Fruit fly (Drosophila melanogaster) whole organism, embryonic: ENCODE data around the gene E2f2.

Experiments used
- CG10267 ChIP-seq: fragments of 200-800 bp; sonication (Bioruptor generic); optimal IDR thresholded peaks from 2 replicates; lab custom pipeline; 2018; ENCODE audit warnings: missing biosample characterization, mild to moderate bottlenecking, missing genetic modification characterization, moderate library complexity
- CG15011 ChIP-seq: fragments of 200-800 bp; sonication (Bioruptor generic); optimal IDR thresholded peaks from 3 replicates; lab custom pipeline; 2018; ENCODE audit warnings: missing biosample characterization, mild to moderate bottlenecking, missing genetic modification characterization
- CG15601 ChIP-seq: fragments of 200-800 bp; sonication (Bioruptor generic); optimal IDR thresholded peaks from 3 replicates; lab custom pipeline; 2019; ENCODE audit warnings: missing biosample characterization, mild to moderate bottlenecking, missing genetic modification characterization, moderate library complexity
- CG1602 ChIP-seq: fragments of 200-800 bp; sonication (Bioruptor generic); optimal IDR thresholded peaks from 3 replicates; lab custom pipeline; 2016; ENCODE audit warnings: missing biosample characterization, missing genetic modification characterization
- CG17328 ChIP-seq: fragments of 200-800 bp; sonication (Bioruptor generic); IDR thresholded peaks from 2 replicates; pipeline ENCODE4 v1.3.6; 2022; ENCODE audit warnings: missing biosample characterization, missing genetic modification characterization
- CG17385 ChIP-seq: fragments of 200-800 bp; sonication (Bioruptor generic); optimal IDR thresholded peaks from 3 replicates; lab custom pipeline; 2018; ENCODE audit warnings: missing biosample characterization, mild to moderate bottlenecking, missing genetic modification characterization
- CG18262 ChIP-seq: fragments of 200-800 bp; optimal IDR thresholded peaks from 3 replicates; lab custom pipeline; 2019; ENCODE audit warnings: missing biosample characterization, mild to moderate bottlenecking, missing genetic modification characterization, moderate library complexity
- CG30403 ChIP-seq: fragments of 200-800 bp; sonication (Bioruptor generic); optimal IDR thresholded peaks from 3 replicates; lab custom pipeline; 2016; ENCODE audit warnings: missing biosample characterization, missing genetic modification characterization
- CG3281 ChIP-seq: fragments of 200-800 bp; sonication (Bioruptor generic); optimal IDR thresholded peaks from 3 replicates; lab custom pipeline; 2017; ENCODE audit warnings: missing biosample characterization, mild to moderate bottlenecking, missing genetic modification characterization
- CG34422 ChIP-seq: fragments of 200-800 bp; sonication (Bioruptor generic); IDR thresholded peaks from 3 replicates; pipeline ENCODE4 v1.3.6; 2022; ENCODE audit warnings: missing biosample characterization, missing genetic modification characterization
- CG43689 ChIP-seq: fragments of 200-800 bp; sonication (Bioruptor generic); IDR thresholded peaks from 2 replicates; pipeline ENCODE4 v1.3.6; 2022; ENCODE audit warnings: missing biosample characterization, missing genetic modification characterization
- CG8089 ChIP-seq: fragments of 200-800 bp; sonication (Bioruptor generic); optimal IDR thresholded peaks from 3 replicates; lab custom pipeline; 2016; ENCODE audit warnings: missing biosample characterization, missing genetic modification characterization
- CG9727 ChIP-seq: fragments of 200-800 bp; sonication (Bioruptor generic); optimal IDR thresholded peaks from 3 replicates; lab custom pipeline; 2017; ENCODE audit warnings: missing biosample characterization, mild to moderate bottlenecking, missing genetic modification characterization
- Chrac-16 ChIP-seq: fragments of 200-800 bp; sonication (Bioruptor generic); optimal IDR thresholded peaks from 3 replicates; lab custom pipeline; 2016; ENCODE audit warnings: missing biosample characterization, missing genetic modification characterization
- D ChIP-seq, 2 experiments: fragments of 200-800 bp in 1 of 2; fragments of >200 bp in 1 of 2; sonication (Bioruptor generic) in 1 of 2; optimal IDR thresholded peaks; 2 replicates in 1 of 2; 3 replicates in 1 of 2; lab custom pipeline; 2017; ENCODE audit warnings: mild to moderate bottlenecking in 1 of 2, missing biosample characterization in 1 of 2, missing genetic modification characterization in 1 of 2, missing genetic modification reagents in 1 of 2
- D19A ChIP-seq: fragments of 200-800 bp; optimal IDR thresholded peaks from 3 replicates; lab custom pipeline; 2019; ENCODE audit warnings: missing biosample characterization, mild to moderate bottlenecking, missing genetic modification characterization, moderate library complexity
- Dip2 ChIP-seq: fragments of 200-800 bp; sonication (Bioruptor generic); IDR thresholded peaks from 2 replicates; pipeline ENCODE4 v1.3.6; 2022; ENCODE audit warnings: missing biosample characterization, missing genetic modification characterization
- E2f1 ChIP-seq: fragments of 200-800 bp; sonication (Bioruptor generic); IDR thresholded peaks from 2 replicates; pipeline ENCODE4 v1.3.6; 2022; ENCODE audit warnings: missing biosample characterization, missing genetic modification characterization
- Fer1 ChIP-seq: fragments of 200-800 bp; sonication (Bioruptor generic); optimal IDR thresholded peaks from 2 replicates; lab custom pipeline; 2017; ENCODE audit warnings: missing biosample characterization, mild to moderate bottlenecking, missing genetic modification characterization
- Gug ChIP-seq: fragments of 200-800 bp; sonication (Bioruptor generic); IDR thresholded peaks from 4 replicates; pipeline ENCODE4 v1.3.6; 2022; ENCODE audit warnings: missing biosample characterization, missing genetic modification characterization
- MESR4 ChIP-seq: fragments of 200-800 bp; sonication (Bioruptor generic); optimal IDR thresholded peaks from 2 replicates; lab custom pipeline; 2018; ENCODE audit warnings: missing biosample characterization, mild to moderate bottlenecking, missing genetic modification characterization, moderate library complexity
- Myb ChIP-seq: fragments of 200-800 bp; sonication (Bioruptor generic); optimal IDR thresholded peaks from 2 replicates; lab custom pipeline; 2016; ENCODE audit warnings: missing biosample characterization, missing genetic modification characterization
- Oli ChIP-seq: fragments of 200-800 bp; sonication (Bioruptor generic); optimal IDR thresholded peaks from 2 replicates; lab custom pipeline; 2018; ENCODE audit warnings: missing biosample characterization, mild to moderate bottlenecking, missing genetic modification characterization, moderate library complexity
- PHDP ChIP-seq: fragments of 200-800 bp; sonication (Bioruptor generic); optimal IDR thresholded peaks from 3 replicates; lab custom pipeline; 2018; ENCODE audit warnings: missing biosample characterization, mild to moderate bottlenecking, missing genetic modification characterization, moderate library complexity
- Sin3A ChIP-seq: fragments of >200 bp; optimal IDR thresholded peaks from 2 replicates; lab custom pipeline; 2018
- Six4 ChIP-seq: fragments of 200-800 bp; sonication (Bioruptor generic); optimal IDR thresholded peaks from 2 replicates; lab custom pipeline; 2016; ENCODE audit warnings: missing biosample characterization, missing genetic modification characterization
- Sry-δ ChIP-seq: fragments of 200-800 bp; sonication (Bioruptor generic); optimal IDR thresholded peaks from 2 replicates; lab custom pipeline; 2016; ENCODE audit warnings: missing biosample characterization, missing genetic modification characterization
- TFAM ChIP-seq: fragments of 200-800 bp; sonication (Bioruptor generic); optimal IDR thresholded peaks from 2 replicates; lab custom pipeline; 2017; ENCODE audit warnings: missing biosample characterization, missing genetic modification characterization, inconsistent platforms
- ac ChIP-seq: fragments of 200-800 bp; sonication (Bioruptor generic); optimal IDR thresholded peaks from 3 replicates; lab custom pipeline; 2017; ENCODE audit warnings: missing biosample characterization, mild to moderate bottlenecking, missing genetic modification characterization
- amos ChIP-seq: fragments of 200-800 bp; sonication (Bioruptor generic); IDR thresholded peaks from 2 replicates; pipeline ENCODE4 v1.3.6; 2022; ENCODE audit warnings: missing biosample characterization, missing genetic modification characterization; ENCODE audit not compliant: partially characterized antibody
- ato ChIP-seq: fragments of 200-800 bp; sonication (Bioruptor generic); IDR thresholded peaks from 2 replicates; pipeline ENCODE4 v1.3.6; 2022; ENCODE audit warnings: missing biosample characterization, missing genetic modification characterization; ENCODE audit not compliant: partially characterized antibody
- cas ChIP-seq: fragments of 200-800 bp; sonication (Bioruptor generic); IDR thresholded peaks from 2 replicates; pipeline ENCODE4 v1.3.6; 2022; ENCODE audit warnings: missing biosample characterization, missing genetic modification characterization
- cato ChIP-seq: fragments of 200-800 bp; sonication (Bioruptor generic); optimal IDR thresholded peaks from 2 replicates; lab custom pipeline; 2016; ENCODE audit warnings: missing biosample characterization, missing genetic modification characterization, borderline replicate concordance
- gem ChIP-seq: fragments of 200-800 bp; sonication (Bioruptor generic); optimal IDR thresholded peaks from 2 replicates; lab custom pipeline; 2019; ENCODE audit warnings: missing biosample characterization, mild to moderate bottlenecking, missing genetic modification characterization, moderate library complexity
- gt ChIP-seq: fragments of 200-800 bp; sonication (Bioruptor generic); IDR thresholded peaks from 2 replicates; pipeline ENCODE4 v1.3.6; 2022; ENCODE audit warnings: missing biosample characterization, missing genetic modification characterization
- hbn ChIP-seq: fragments of 200-800 bp; sonication (Bioruptor generic); IDR thresholded peaks from 2 replicates; pipeline ENCODE4 v1.3.6; 2022; ENCODE audit warnings: missing biosample characterization, missing genetic modification characterization; ENCODE audit not compliant: partially characterized antibody
- her ChIP-seq: fragments of 200-800 bp; sonication (Bioruptor generic); optimal IDR thresholded peaks from 2 replicates; lab custom pipeline; 2016; ENCODE audit warnings: missing biosample characterization, missing genetic modification characterization
- kay ChIP-seq: fragments of 200-800 bp; sonication (Bioruptor generic); optimal IDR thresholded peaks from 2 replicates; lab custom pipeline; 2016; ENCODE audit warnings: missing biosample characterization, missing genetic modification characterization
- lab ChIP-seq: fragments of 200-800 bp; sonication (Bioruptor generic); optimal IDR thresholded peaks from 3 replicates; lab custom pipeline; 2017; ENCODE audit warnings: missing biosample characterization, missing genetic modification characterization, mild to moderate bottlenecking, moderate library complexity, missing genetic modification reagents
- pan ChIP-seq, 4 experiments: fragments of >200 bp in 3 of 4; fragments of 200-800 bp in 1 of 4; sonication (Bioruptor generic) in 1 of 4; optimal IDR thresholded peaks in 3 of 4; IDR thresholded peaks in 1 of 4; 2 replicates each; pipeline versions ENCODE4 v1.3.6 to Lab custom; 2017 to 2022; ENCODE audit warnings: missing biosample characterization in 2 of 4, missing genetic modification characterization in 2 of 4, mixed read lengths in 1 of 4
- pho ChIP-seq: fragments of 200-800 bp; sonication (Bioruptor generic); optimal IDR thresholded peaks from 2 replicates; lab custom pipeline; 2016; ENCODE audit warnings: missing biosample characterization, missing genetic modification characterization
- pros ChIP-seq: fragments of 200-800 bp; sonication (Bioruptor generic); optimal IDR thresholded peaks from 3 replicates; lab custom pipeline; 2019; ENCODE audit warnings: missing biosample characterization, mild to moderate bottlenecking, missing genetic modification characterization, moderate library complexity
- pzg ChIP-seq: fragments of 200-800 bp; sonication (Bioruptor generic); optimal IDR thresholded peaks from 3 replicates; lab custom pipeline; 2018; ENCODE audit warnings: missing biosample characterization, mild to moderate bottlenecking, missing genetic modification characterization, moderate library complexity
- rib ChIP-seq: fragments of 200-800 bp; sonication (Bioruptor generic); IDR thresholded peaks from 2 replicates; pipeline ENCODE4 v1.3.6; 2022; ENCODE audit warnings: missing biosample characterization, missing genetic modification characterization
- sc ChIP-seq, 3 experiments: fragments of >200 bp in 2 of 3; fragments of 200-800 bp in 1 of 3; sonication (Bioruptor generic) in 1 of 3; optimal IDR thresholded peaks; 2 replicates in 2 of 3; 3 replicates in 1 of 3; lab custom pipeline; 2017; ENCODE audit warnings: mild to moderate bottlenecking in 1 of 3, missing biosample characterization in 1 of 3, missing genetic modification characterization in 1 of 3, missing genetic modification reagents in 1 of 3
- sens ChIP-seq: fragments of 200-800 bp; sonication (Bioruptor generic); peaks from one replicate; lab custom pipeline; 2016; ENCODE audit warnings: missing biosample characterization, missing genetic modification characterization
- sima ChIP-seq: fragments of 200-800 bp; sonication (Bioruptor generic); optimal IDR thresholded peaks from 2 replicates; lab custom pipeline; 2016; ENCODE audit warnings: missing biosample characterization, missing genetic modification characterization
- tio ChIP-seq: fragments of 200-800 bp; sonication (Bioruptor generic); optimal IDR thresholded peaks from 2 replicates; lab custom pipeline; 2017; ENCODE audit warnings: missing biosample characterization, missing genetic modification characterization, inconsistent platforms
- tna ChIP-seq: fragments of 200-800 bp; sonication (Bioruptor generic); IDR thresholded peaks from 2 replicates; pipeline ENCODE4 v1.3.6; 2022; ENCODE audit warnings: missing biosample characterization, missing genetic modification characterization; ENCODE audit not compliant: partially characterized antibody
- unpg ChIP-seq: fragments of 200-800 bp; sonication (Bioruptor generic); optimal IDR thresholded peaks from 3 replicates; lab custom pipeline; 2018; ENCODE audit warnings: missing biosample characterization, mild to moderate bottlenecking, missing genetic modification characterization, moderate library complexity

The E2f2 gene

dm6 chr2L:21196511-21196910 is 40.0 kb upstream of the E2f2 start:
- TF ChIP-seq CG9727 (peak; percentile 42), Sry-δ (GFP tag; lab: Kevin White, UChicago) (no peak), CG8089 (GFP tag; lab: Kevin White, UChicago) (no peak), CG30403 (GFP tag; lab: Kevin White, UChicago) (peak; percentile 18), CG15601 (tag; lab: Kevin White, UChicago) (no peak), kay (no peak), cas (GFP tag; lab: Robert Waterston, UW) (no peak), pros (GFP tag; lab: Kevin White, UChicago) (no peak), PHDP (tag; lab: Kevin White, UChicago) (no peak), rib (GFP tag; lab: Robert Waterston, UW) (no peak), E2f1 (GFP tag; lab: Robert Waterston, UW) (no peak), CG17328 (GFP tag; lab: Robert Waterston, UW) (no peak), CG34422 (GFP tag; lab: Robert Waterston, UW) (no peak), lab (peak; percentile 10), CG43689 (GFP tag; lab: Robert Waterston, UW) (no peak), Sin3A (lab: Kevin White, UChicago) (no peak), CG1602 (no peak), gt (no peak), sens (peak; percentile 82), D19A (tag; lab: Kevin White, UChicago) (peak; percentile 9), gem (tag; lab: Kevin White, UChicago) (peak; percentile 48), CG10267 (tag; lab: Kevin White, UChicago) (no peak), ac (GFP tag; lab: Kevin White, UChicago) (no peak), D (optimal IDR thresholded peaks at IDR 0.05; lab: Kevin White, UChicago) (no peak), D (GFP tag; optimal IDR thresholded peaks at IDR 0.05; lab: Kevin White, UChicago) (no peak), Dip2 (GFP tag; lab: Robert Waterston, UW) (no peak), ato (GFP tag; lab: Robert Waterston, UW) (no peak), CG3281 (GFP tag; lab: Kevin White, UChicago) (peak; percentile 14), pzg (no peak), Six4 (GFP tag; lab: Kevin White, UChicago) (no peak), CG15011 (GFP tag; lab: Kevin White, UChicago) (no peak), tio (GFP tag; lab: Kevin White, UChicago) (no peak), TFAM (GFP tag; lab: Kevin White, UChicago) (no peak), Chrac-16 (GFP tag; lab: Kevin White, UChicago) (no peak), cato (no peak), Myb (GFP tag; lab: Kevin White, UChicago) (no peak), CG18262 (tag; lab: Kevin White, UChicago) (peak; percentile 26), unpg (GFP tag; lab: Kevin White, UChicago) (peak; percentile 1), amos (GFP tag; lab: Robert Waterston, UW) (no peak), sima (no peak), CG17385 (GFP tag; lab: Kevin White, UChicago) (no peak), pho (GFP tag; lab: Kevin White, UChicago) (no peak), sc (optimal IDR thresholded peaks at IDR 0.05; lab: Kevin White, UChicago) (no peak), sc (GFP tag; optimal IDR thresholded peaks at IDR 0.05; lab: Kevin White, UChicago) (no peak), tna (GFP tag; lab: Robert Waterston, UW) (no peak), Oli (tag; lab: Kevin White, UChicago) (peak; percentile 17), her (no peak), hbn (GFP tag; lab: Robert Waterston, UW) (no peak), Fer1 (GFP tag; lab: Kevin White, UChicago) (peak; percentile 10), pan (optimal IDR thresholded peaks at IDR 0.05; lab: Kevin White, UChicago) (no peak), pan (GFP tag; optimal IDR thresholded peaks at IDR 0.05 in 1 of 2, IDR thresholded peaks at IDR 0.05 in 1 of 2) (no peak), MESR4 (GFP tag; lab: Kevin White, UChicago) (no peak), Gug (no peak)
